Fruit fly (Drosophila melanogaster): ENCODE results near the gene CG34427.

Gene CG34427

DNA sequence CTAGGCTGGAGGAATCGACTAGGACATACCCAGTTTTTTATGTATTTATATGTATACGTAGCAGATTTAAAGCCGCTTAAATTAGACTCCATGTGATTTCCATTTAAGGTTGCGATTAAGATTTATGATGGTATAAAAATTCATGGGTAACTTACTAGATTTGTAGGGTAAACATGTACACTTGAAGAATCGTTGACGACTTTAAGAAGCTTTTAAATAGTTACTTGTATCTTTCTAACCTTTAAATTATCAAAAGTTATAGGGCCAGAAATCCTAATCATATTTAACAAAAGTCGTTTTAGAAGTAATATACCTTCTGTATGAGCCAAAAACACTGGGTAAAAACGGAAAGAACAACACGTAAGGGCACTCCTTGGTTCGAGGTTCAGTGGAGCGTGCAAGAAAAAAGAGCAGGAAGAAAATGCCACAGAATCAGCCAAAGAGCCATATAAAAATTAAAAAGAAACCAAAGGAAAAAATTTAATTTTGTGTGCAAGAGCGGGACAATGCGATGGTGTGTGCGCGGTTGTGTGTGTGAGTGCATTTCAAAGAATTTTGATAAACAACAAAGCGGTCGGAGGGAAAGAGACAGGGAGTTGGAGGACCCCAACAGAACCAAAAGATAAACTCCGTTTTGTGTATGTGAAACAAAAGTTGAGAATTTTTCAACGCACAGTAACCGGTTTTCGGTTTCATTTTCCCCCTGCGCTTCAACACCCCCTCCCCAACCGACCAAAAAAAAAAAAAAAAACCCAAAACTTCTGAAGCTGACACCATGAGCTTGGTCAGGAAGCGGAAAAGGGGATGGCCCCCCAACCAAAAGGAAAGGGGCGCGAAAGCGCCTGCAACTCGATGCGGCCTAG, 35.2 kb downstream of the CG34427 start:
- TF ChIP-seq Eip93F (GFP tag; optimal IDR thresholded peaks at IDR 0.05) = no peak
- TF ChIP-seq lz (GFP tag; optimal IDR thresholded peaks at IDR 0.05) = peak; percentile 71
- peak; percentile 58 for TF ChIP-seq achi (GFP tag; optimal IDR thresholded peaks at IDR 0.05)
- peak; percentile 74 for TF ChIP-seq CG10669 (GFP tag; optimal IDR thresholded peaks at IDR 0.05)
- TF ChIP-seq CG8319 (GFP tag; optimal IDR thresholded peaks at IDR 0.05) = peak; percentile 36
- TF ChIP-seq CG11294 (GFP tag; IDR thresholded peaks at IDR 0.05) = no peak
- TF ChIP-seq Hr39 (GFP tag; optimal IDR thresholded peaks at IDR 0.05) = peak; percentile 72
- TF ChIP-seq Eip75B (GFP tag; optimal IDR thresholded peaks at IDR 0.05) = peak; percentile 75
- TF ChIP-seq eg (GFP tag; IDR thresholded peaks at IDR 0.05) = no peak
- TF ChIP-seq Hr4 (GFP tag; optimal IDR thresholded peaks at IDR 0.05) = peak; percentile 51
- TF ChIP-seq Ets21C (GFP tag; optimal IDR thresholded peaks at IDR 0.05) = peak; percentile 57
- peak; percentile 15 for TF ChIP-seq CG1621 (tag; optimal IDR thresholded peaks at IDR 0.05)
- TF ChIP-seq dsx (GFP tag; optimal IDR thresholded peaks at IDR 0.05; ENCODE audit: poor library complexity, severe bottlenecking) = peak; percentile 61
- TF ChIP-seq Ets96B (tag; optimal IDR thresholded peaks at IDR 0.05) = peak; percentile 72
- TF ChIP-seq Gug (GFP tag; IDR thresholded peaks at IDR 0.05) = no peak
- TF ChIP-seq CG16779 (tag; optimal IDR thresholded peaks at IDR 0.05) = peak; percentile 56
- peak; percentile 86 for TF ChIP-seq topi (GFP tag; optimal IDR thresholded peaks at IDR 0.05)
- TF ChIP-seq dac (GFP tag; optimal IDR thresholded peaks at IDR 0.05) = peak; percentile 0
- peak; percentile 64 for TF ChIP-seq acj6 (GFP tag; optimal IDR thresholded peaks at IDR 0.05)
- TF ChIP-seq fkh (GFP tag; optimal IDR thresholded peaks at IDR 0.05) = no peak
- peak; percentile 61 for TF ChIP-seq pdm3 (GFP tag; optimal IDR thresholded peaks at IDR 0.05)
- TF ChIP-seq CG9139 (GFP tag; optimal IDR thresholded peaks at IDR 0.05) = peak; percentile 12
- TF ChIP-seq Blimp-1 (GFP tag; optimal IDR thresholded peaks at IDR 0.05) = peak; percentile 25
- no peak for TF ChIP-seq Hr38 (GFP tag; optimal IDR thresholded peaks at IDR 0.05)
- peak; percentile 64 for TF ChIP-seq CG3919 (GFP tag; optimal IDR thresholded peaks at IDR 0.05)
- peak; percentile 60 for TF ChIP-seq CG3032 (tag; optimal IDR thresholded peaks at IDR 0.05)
- peak; percentile 4 for TF ChIP-seq CG7368 (GFP tag; optimal IDR thresholded peaks at IDR 0.05)
- TF ChIP-seq Met (GFP tag; optimal IDR thresholded peaks at IDR 0.05) = peak; percentile 76
- peak; percentile 66 for TF ChIP-seq net (GFP tag; optimal IDR thresholded peaks at IDR 0.05)
- peak; percentile 71 for TF ChIP-seq CG6808 (GFP tag; optimal IDR thresholded peaks at IDR 0.05)
- TF ChIP-seq CG6792 (GFP tag; optimal IDR thresholded peaks at IDR 0.05) = peak; percentile 58
- TF ChIP-seq spab (GFP tag; optimal IDR thresholded peaks at IDR 0.05) = peak; percentile 79
- peak; percentile 74 for TF ChIP-seq CG10631 (GFP tag; optimal IDR thresholded peaks at IDR 0.05)
- TF ChIP-seq Sox15 (GFP tag; optimal IDR thresholded peaks at IDR 0.05) = peak; percentile 45
- TF ChIP-seq ss (GFP tag; optimal IDR thresholded peaks at IDR 0.05) = peak; percentile 68 to 72
- TF ChIP-seq CG11762 (GFP tag; optimal IDR thresholded peaks at IDR 0.05; ENCODE audit: insufficient read depth) = peak; percentile 51
- peak; percentile 25 for TF ChIP-seq CG8632 (GFP tag; optimal IDR thresholded peaks at IDR 0.05)
- TF ChIP-seq CG11902 (GFP tag; optimal IDR thresholded peaks at IDR 0.05) = peak; percentile 33
- peak; percentile 50 for TF ChIP-seq CG34406 (GFP tag; optimal IDR thresholded peaks at IDR 0.05)
- peak; percentile 95 for TF ChIP-seq Eip78C (GFP tag)
- peak; percentile 74 for TF ChIP-seq cyc (GFP tag; optimal IDR thresholded peaks at IDR 0.05)
- TF ChIP-seq CG8119 (GFP tag; IDR thresholded peaks at IDR 0.05) = 0 out of 3 replicates have a peak, but pooled peaks have one; percentile 23
- no peak for TF ChIP-seq Lpt (GFP tag; optimal IDR thresholded peaks at IDR 0.05)
- TF ChIP-seq CG6276 (GFP tag; optimal IDR thresholded peaks at IDR 0.05) = peak; percentile 4
- TF ChIP-seq Sox14 (GFP tag; optimal IDR thresholded peaks at IDR 0.05) = peak; percentile 69
- peak; percentile 70 for TF ChIP-seq Smox (GFP tag; optimal IDR thresholded peaks at IDR 0.05)
- TF ChIP-seq CG15336 (GFP tag; IDR thresholded peaks at IDR 0.05) = peak; percentile 36; the same call in 1 of the 2 replicates
- TF ChIP-seq esn (GFP tag; optimal IDR thresholded peaks at IDR 0.05) = peak; percentile 84
- TF ChIP-seq CG31627 (GFP tag; optimal IDR thresholded peaks at IDR 0.05) = peak; percentile 67
- peak; percentile 79 for TF ChIP-seq CG32006 (GFP tag; optimal IDR thresholded peaks at IDR 0.05)
